Worm (Caenorhabditis elegans): ENCODE data around the gene C27D6.15.

- TF ChIP-seq lin-39 (tag; optimal IDR thresholded peaks at IDR 0.05) = no peak
- TF ChIP-seq elt-3 (tag; optimal IDR thresholded peaks at IDR 0.05) = no peak
- no peak for TF ChIP-seq lin-13 (GFP tag; optimal IDR thresholded peaks at IDR 0.05)
- no peak for TF ChIP-seq mdl-1 (tag; optimal IDR thresholded peaks at IDR 0.05)
- no peak for TF ChIP-seq zag-1 (tag; optimal IDR thresholded peaks at IDR 0.05)
- no peak for TF ChIP-seq R02D3.7 (tag; optimal IDR thresholded peaks at IDR 0.05)
- TF ChIP-seq nhr-11 (tag; optimal IDR thresholded peaks at IDR 0.05) = no peak
- TF ChIP-seq unc-39 (tag; optimal IDR thresholded peaks at IDR 0.05) = no peak
- TF ChIP-seq ZK546.5 (tag; optimal IDR thresholded peaks at IDR 0.05) = no peak
- TF ChIP-seq sma-3 (GFP tag; optimal IDR thresholded peaks at IDR 0.05) = no peak
- no peak for TF ChIP-seq unc-62 (GFP tag; optimal IDR thresholded peaks at IDR 0.05)
- TF ChIP-seq snpc-4 (tag; optimal IDR thresholded peaks at IDR 0.05) = no peak
Measured at ce11 chrII:5172451-5172850, 741 bp downstream of the C27D6.15 start, which contains the start of gene C27D6.1.
